Worm (Caenorhabditis elegans) whole organism, young adult: ENCODE data around the gene T05C1.2.
A peak's percentile ranks its signal among the peaks of the same experiment; 100 is the strongest.

ENCODE experiments used
- C06A6.2 ChIP-seq: fragments of 200-800 bp; sonication (Bioruptor generic); conservative IDR thresholded peaks from 2 replicates; pipeline ENCODE4 v1.3.6; 2022; ENCODE audit warnings: missing genetic modification characterization, missing compliant biosample characterization
- D2030.7 ChIP-seq: fragments of 200-800 bp; sonication (Bioruptor generic); IDR thresholded peaks from 2 replicates; pipeline ENCODE4 v1.3.6; 2022; ENCODE audit warnings: missing genetic modification reagents, missing genetic modification characterization, missing compliant biosample characterization
- F10E7.11 ChIP-seq: sonication (generic microtip); optimal IDR thresholded peaks from 2 replicates; lab custom pipeline; 2017; ENCODE audit warnings: mild to moderate bottlenecking, missing genetic modification characterization, moderate library complexity, missing compliant biosample characterization
- F23B12.7 ChIP-seq: sonication (generic microtip); optimal IDR thresholded peaks from 2 replicates; lab custom pipeline; 2017; ENCODE audit warnings: missing genetic modification characterization, mild to moderate bottlenecking, missing compliant biosample characterization, antibody characterized with exemption, moderate library complexity; ENCODE audit not compliant: insufficient read depth
- F33H1.4 ChIP-seq: fragments of 200-800 bp; sonication (Bioruptor generic); IDR thresholded peaks from 2 replicates; pipeline ENCODE4 v1.3.6; 2022; ENCODE audit warnings: missing genetic modification reagents, missing genetic modification characterization, missing compliant biosample characterization
- F37B4.10 ChIP-seq: fragments of 200-800 bp; sonication (Bioruptor generic); IDR thresholded peaks from 2 replicates; pipeline ENCODE4 v1.3.6; 2022; ENCODE audit warnings: missing genetic modification characterization, missing compliant biosample characterization
- F49E8.2 ChIP-seq: sonication (generic microtip); optimal IDR thresholded peaks from 3 replicates; lab custom pipeline; 2017; ENCODE audit warnings: missing genetic modification characterization, mild to moderate bottlenecking, missing compliant biosample characterization, antibody characterized with exemption, moderate library complexity; ENCODE audit not compliant: insufficient read depth
- K11D2.4 ChIP-seq: fragments of 200-800 bp; sonication (Bioruptor generic); IDR thresholded peaks from 2 replicates; pipeline ENCODE4 v1.3.6; 2022; ENCODE audit warnings: missing genetic modification reagents, missing genetic modification characterization, missing compliant biosample characterization
- T07F8.4 ChIP-seq: sonication (generic microtip); optimal IDR thresholded peaks from 2 replicates; lab custom pipeline; 2016; ENCODE audit warnings: mild to moderate bottlenecking, missing genetic modification characterization, moderate library complexity, missing compliant biosample characterization
- Y79H2A.3 ChIP-seq: fragments of 200-800 bp; sonication (Bioruptor generic); conservative IDR thresholded peaks from 2 replicates; pipeline ENCODE4 v1.3.6; 2022; ENCODE audit warnings: missing genetic modification reagents, missing genetic modification characterization, missing compliant biosample characterization
- Y95B8A.8 ChIP-seq: fragments of 200-800 bp; sonication (Bioruptor generic); IDR thresholded peaks from 2 replicates; pipeline ENCODE4 v1.3.6; 2022; ENCODE audit warnings: missing genetic modification reagents, missing genetic modification characterization, missing compliant biosample characterization
- ZK185.1 ChIP-seq: sonication (generic microtip); optimal IDR thresholded peaks from 2 replicates; lab custom pipeline; 2016; ENCODE audit warnings: mild to moderate bottlenecking, missing genetic modification characterization, missing compliant biosample characterization; ENCODE audit not compliant: poor library complexity, severe bottlenecking
- ama-1 ChIP-seq, 3 experiments: fragments of 150-350 bp in 1 of 3; sonication (generic microtip) in 2 of 3; optimal IDR thresholded peaks; 2 replicates each; lab custom pipeline; 2014 to 2018; ENCODE audit warnings: missing biosample characterization in 2 of 3, missing genetic modification characterization in 2 of 3, missing genetic modification reagents in 2 of 3
- attf-3 ChIP-seq: fragments of 200-800 bp; sonication (Bioruptor generic); conservative IDR thresholded peaks from 2 replicates; pipeline ENCODE4 v1.3.6; 2022; ENCODE audit warnings: missing genetic modification reagents, missing genetic modification characterization, missing compliant biosample characterization
- chd-7 ChIP-seq: sonication (generic microtip); optimal IDR thresholded peaks from 2 replicates; lab custom pipeline; 2016; ENCODE audit warnings: mild to moderate bottlenecking, missing genetic modification characterization, moderate library complexity, missing compliant biosample characterization
- die-1 ChIP-seq: sonication (generic microtip); optimal IDR thresholded peaks from 2 replicates; lab custom pipeline; 2016; ENCODE audit warnings: missing genotype, mild to moderate bottlenecking, missing genetic modification characterization, missing compliant biosample characterization
- dox-1 ChIP-seq: fragments of 200-800 bp; sonication (Bioruptor generic); IDR thresholded peaks from 2 replicates; pipeline ENCODE4 v1.3.6; 2022; ENCODE audit warnings: missing genetic modification reagents, missing genetic modification characterization, missing compliant biosample characterization
- dpff-1 ChIP-seq: sonication (generic microtip); optimal IDR thresholded peaks from 2 replicates; lab custom pipeline; 2017; ENCODE audit warnings: mild to moderate bottlenecking, missing genetic modification characterization, missing compliant biosample characterization
- egl-18 ChIP-seq: fragments of 200-800 bp; sonication (Bioruptor generic); IDR thresholded peaks from 2 replicates; pipeline ENCODE4 v1.3.6; 2022; ENCODE audit warnings: missing genetic modification reagents, missing genetic modification characterization, missing compliant biosample characterization
- egrh-3 ChIP-seq: fragments of 200-800 bp; sonication (Bioruptor generic); IDR thresholded peaks from 2 replicates; pipeline ENCODE4 v1.3.6; 2022; ENCODE audit warnings: missing genetic modification reagents, missing genetic modification characterization, missing compliant biosample characterization
- ekl-4 ChIP-seq: fragments of 200-800 bp; sonication (Bioruptor generic); IDR thresholded peaks from 2 replicates; pipeline ENCODE4 v1.3.6; 2022; ENCODE audit warnings: missing genetic modification reagents, missing genetic modification characterization, missing compliant biosample characterization
- hlh-26 ChIP-seq: fragments of 200-800 bp; sonication (Bioruptor generic); conservative IDR thresholded peaks from 2 replicates; pipeline ENCODE4 v1.3.6; 2022; ENCODE audit warnings: missing genetic modification reagents, missing genetic modification characterization, missing compliant biosample characterization
- hmg-1.2 ChIP-seq: fragments of 200-800 bp; sonication (Bioruptor generic); IDR thresholded peaks from 2 replicates; pipeline ENCODE4 v1.3.6; 2022; ENCODE audit warnings: missing genetic modification reagents, missing genetic modification characterization, missing compliant biosample characterization
- let-607 ChIP-seq, 2 experiments: fragments of 200-800 bp in 1 of 2; sonication (Bioruptor generic) in 1 of 2; sonication (generic microtip) in 1 of 2; optimal IDR thresholded peaks; 2 replicates each; lab custom pipeline; 2016 to 2018; ENCODE audit warnings: mild to moderate bottlenecking in 2 of 2, missing compliant biosample characterization in 2 of 2, missing genetic modification characterization in 2 of 2, moderate library complexity in 2 of 2, missing genotype in 1 of 2
- lir-1 ChIP-seq: fragments of 200-800 bp; sonication (Bioruptor generic); conservative IDR thresholded peaks from 2 replicates; pipeline ENCODE4 v1.3.6; 2022; ENCODE audit warnings: missing genetic modification reagents, missing genetic modification characterization, missing compliant biosample characterization
- lsl-1 ChIP-seq: fragments of 200-800 bp; sonication (Bioruptor generic); optimal IDR thresholded peaks from 2 replicates; lab custom pipeline; 2018; ENCODE audit warnings: mild to moderate bottlenecking, missing genetic modification characterization, moderate library complexity, missing compliant biosample characterization
- nfyb-1 ChIP-seq: fragments of 200-800 bp; sonication (Bioruptor generic); IDR thresholded peaks from 2 replicates; pipeline ENCODE4 v1.3.6; 2022; ENCODE audit warnings: missing genetic modification reagents, missing genetic modification characterization, missing compliant biosample characterization
- nhr-90 ChIP-seq: sonication (generic microtip); optimal IDR thresholded peaks from 2 replicates; lab custom pipeline; 2016; ENCODE audit warnings: missing genotype, mild to moderate bottlenecking, missing genetic modification characterization, missing compliant biosample characterization
- repo-1 ChIP-seq: sonication (generic microtip); optimal IDR thresholded peaks from 2 replicates; lab custom pipeline; 2017; ENCODE audit warnings: mild to moderate bottlenecking, missing genetic modification characterization, missing compliant biosample characterization
- sea-2 ChIP-seq: fragments of 200-800 bp; sonication (Bioruptor generic); IDR thresholded peaks from 2 replicates; pipeline ENCODE4 v1.3.6; 2022; ENCODE audit warnings: missing genetic modification characterization, missing compliant biosample characterization
- snpc-1.3 ChIP-seq: sonication (generic microtip); optimal IDR thresholded peaks from 2 replicates; lab custom pipeline; 2017; ENCODE audit warnings: missing genetic modification characterization, mild to moderate bottlenecking, missing compliant biosample characterization, antibody characterized with exemption, moderate library complexity, missing genotype, missing genetic modification reagents; ENCODE audit not compliant: insufficient read depth
- sptf-2 ChIP-seq: fragments of 200-800 bp; sonication (Bioruptor generic); optimal IDR thresholded peaks from 2 replicates; lab custom pipeline; 2018; ENCODE audit warnings: mild to moderate bottlenecking, missing genetic modification characterization, missing compliant biosample characterization
- tlf-1 ChIP-seq: fragments of 200-800 bp; sonication (Bioruptor generic); optimal IDR thresholded peaks from 2 replicates; lab custom pipeline; 2018; ENCODE audit warnings: mild to moderate bottlenecking, missing genetic modification characterization, missing compliant biosample characterization
- unc-130 ChIP-seq: sonication (generic microtip); optimal IDR thresholded peaks from 2 replicates; lab custom pipeline; 2016; ENCODE audit warnings: missing genetic modification reagents, missing genetic modification characterization, missing compliant biosample characterization
- zfh-2 ChIP-seq: fragments of 200-800 bp; sonication (Bioruptor generic); conservative IDR thresholded peaks from 2 replicates; pipeline ENCODE4 v1.3.6; 2022; ENCODE audit warnings: missing genetic modification reagents, missing genetic modification characterization, missing compliant biosample characterization
- zim-3 ChIP-seq: sonication (generic microtip); optimal IDR thresholded peaks from 2 replicates; lab custom pipeline; 2017; ENCODE audit warnings: mild to moderate bottlenecking, missing genetic modification characterization, moderate library complexity, missing compliant biosample characterization
- ztf-18 ChIP-seq: sonication (generic microtip); optimal IDR thresholded peaks from 2 replicates; lab custom pipeline; 2016; ENCODE audit warnings: missing genotype, mild to moderate bottlenecking, missing genetic modification characterization, missing compliant biosample characterization
- ztf-6 ChIP-seq: fragments of 200-800 bp; sonication (Bioruptor generic); IDR thresholded peaks from 2 replicates; pipeline ENCODE4 v1.3.6; 2022; ENCODE audit warnings: missing genetic modification reagents, missing genetic modification characterization, missing compliant biosample characterization

T05C1.2 gene

ce11 chrII:4456024-4456423 lies 25.9 kb downstream of the T05C1.2 start (continued):
- TF ChIP-seq die-1 (tag; lab: Kevin White, UChicago) = no peak
- no peak for TF ChIP-seq sptf-2 (GFP tag; lab: Kevin White, UChicago)
- no peak for TF ChIP-seq sea-2 (GFP tag; lab: Robert Waterston, UW)
- peak; percentile 12; the same call in 1 of the 2 replicates for TF ChIP-seq ekl-4 (GFP tag; lab: Robert Waterston, UW)
- TF ChIP-seq F10E7.11 (tag; lab: Kevin White, UChicago) = no peak
- TF ChIP-seq nfyb-1 (GFP tag; lab: Robert Waterston, UW) = 0 out of 2 replicates have a peak, but pooled peaks have one; percentile 14
- TF ChIP-seq let-607 (tag; optimal IDR thresholded peaks at IDR 0.05; lab: Kevin White, UChicago) = no peak
- TF ChIP-seq F49E8.2 (tag; lab: Kevin White, UChicago) = no peak
- TF ChIP-seq lsl-1 (GFP tag; lab: Kevin White, UChicago) = no peak
- no peak for TF ChIP-seq lir-1 (GFP tag; lab: Robert Waterston, UW)
- 0 out of 2 replicates have a peak, but pooled peaks have one; percentile 34 for TF ChIP-seq K11D2.4 (GFP tag; lab: Robert Waterston, UW)
- no peak for TF ChIP-seq F33H1.4 (GFP tag; lab: Robert Waterston, UW)
- TF ChIP-seq F23B12.7 = no peak
- no peak for TF ChIP-seq ama-1 (optimal IDR thresholded peaks at IDR 0.05; lab: Kevin White, UChicago)
- no peak for TF ChIP-seq ama-1 (GFP tag; optimal IDR thresholded peaks at IDR 0.05; lab: Kevin White, UChicago)
- TF ChIP-seq F37B4.10 = no peak
- peak; percentile 37; the same call in 1 of the 2 replicates for TF ChIP-seq hmg-1.2 (GFP tag; lab: Robert Waterston, UW)
- no peak for TF ChIP-seq T07F8.4 (tag; lab: Kevin White, UChicago)
- TF ChIP-seq egrh-3 (GFP tag; lab: Robert Waterston, UW) = no peak
- no peak for TF ChIP-seq unc-130 (GFP tag; lab: Kevin White, UChicago)
- TF ChIP-seq ztf-18 (tag; lab: Kevin White, UChicago) = no peak
- no peak for TF ChIP-seq C06A6.2 (GFP tag; lab: Robert Waterston, UW)
- TF ChIP-seq attf-3 (GFP tag; lab: Robert Waterston, UW) = no peak
- TF ChIP-seq zim-3 (tag; lab: Kevin White, UChicago) = no peak
- TF ChIP-seq ztf-6 (GFP tag; lab: Robert Waterston, UW) = 0 out of 2 replicates have a peak, but pooled peaks have one; percentile 34
- no peak for TF ChIP-seq hlh-26 (GFP tag; lab: Robert Waterston, UW)
- no peak for TF ChIP-seq egl-18 (GFP tag; lab: Robert Waterston, UW)
- TF ChIP-seq dox-1 (GFP tag; lab: Robert Waterston, UW) = no peak
- TF ChIP-seq nhr-90 (tag; lab: Kevin White, UChicago) = no peak
- no peak for TF ChIP-seq Y79H2A.3
- no peak for TF ChIP-seq chd-7 (tag; lab: Kevin White, UChicago)
- no peak for TF ChIP-seq ZK185.1 (tag; lab: Kevin White, UChicago)
- no peak for TF ChIP-seq Y95B8A.8 (GFP tag; lab: Robert Waterston, UW)
- TF ChIP-seq zfh-2 (GFP tag; lab: Robert Waterston, UW) = peak; percentile 63; the same call in 1 of the 2 replicates
- no peak for TF ChIP-seq tlf-1 (GFP tag; lab: Kevin White, UChicago)

- TF ChIP-seq D2030.7 (GFP tag; lab: Robert Waterston, UW) = no peak
- no peak for TF ChIP-seq snpc-1.3 (tag; lab: Kevin White, UChicago)
- TF ChIP-seq dpff-1 (tag; lab: Kevin White, UChicago) = no peak
- no peak for TF ChIP-seq egl-18 (GFP tag; lab: Robert Waterston, UW)
- no peak for TF ChIP-seq repo-1 (tag; lab: Kevin White, UChicago)
Measured at ce11 chrII:4454823-4455222, 27.1 kb downstream of the T05C1.2 start.
